Worm (Caenorhabditis elegans): ENCODE data around the gene D1054.10.

D1054.10 gene

ce11 chrV:10816831-10817230, 24.2 kb upstream of the D1054.10 start:
- no peak for TF ChIP-seq ama-1 (optimal IDR thresholded peaks at IDR 0.05)
- TF ChIP-seq unc-42 (tag; optimal IDR thresholded peaks at IDR 0.05): peak; percentile 88

ce11 chrV:10814333-10814732, 21.7 kb upstream of the D1054.10 start:
- no peak for TF ChIP-seq odd-2 (tag; optimal IDR thresholded peaks at IDR 0.05)
- no peak for TF ChIP-seq ttx-3 (tag; optimal IDR thresholded peaks at IDR 0.05)
- TF ChIP-seq lin-11 (tag; optimal IDR thresholded peaks at IDR 0.05): no peak
- no peak for TF ChIP-seq T23F11.4 (GFP tag; optimal IDR thresholded peaks at IDR 0.05)
- TF ChIP-seq ceh-2 (tag; optimal IDR thresholded peaks at IDR 0.05): no peak
- no peak for TF ChIP-seq ceh-14 (tag; optimal IDR thresholded peaks at IDR 0.05)
- no peak for TF ChIP-seq ceh-30 (tag; optimal IDR thresholded peaks at IDR 0.05)
- no peak for TF ChIP-seq K09A11.1 (tag; optimal IDR thresholded peaks at IDR 0.05; ENCODE audit: insufficient read depth)
- TF ChIP-seq sox-4 (tag; optimal IDR thresholded peaks at IDR 0.05): no peak
- no peak for TF ChIP-seq dmd-4 (tag; optimal IDR thresholded peaks at IDR 0.05; ENCODE audit: borderline replicate concordance)
- TF ChIP-seq tbx-7 (tag; optimal IDR thresholded peaks at IDR 0.05): no peak
- no peak for TF ChIP-seq ceh-9 (tag; optimal IDR thresholded peaks at IDR 0.05)
- TF ChIP-seq rnt-1 (tag; optimal IDR thresholded peaks at IDR 0.05): no peak
- no peak for TF ChIP-seq pqm-1 (tag; optimal IDR thresholded peaks at IDR 0.05)
- TF ChIP-seq nhr-232 (tag; optimal IDR thresholded peaks at IDR 0.05): no peak
- TF ChIP-seq ceh-45 (GFP tag; IDR thresholded peaks at IDR 0.05): no peak
- no peak for TF ChIP-seq ref-2 (tag; optimal IDR thresholded peaks at IDR 0.05)
- no peak for TF ChIP-seq eyg-1 (tag; optimal IDR thresholded peaks at IDR 0.05)

- TF ChIP-seq dve-1 (tag; optimal IDR thresholded peaks at IDR 0.05) (no peak), ceh-31 (tag; optimal IDR thresholded peaks at IDR 0.05) (peak; percentile 16)
Observed at ce11 chrV:10813425-10814156, 20.9 kb upstream of the D1054.10 start, which contains the start of the genes C29A12.1 and lig-1. Gene C29A12.1 (minus strand): TSS chrV:10813487. Gene lig-1 (plus strand): TSS chrV:10814106.

- TF ChIP-seq unc-3 (GFP tag; conservative IDR thresholded peaks at IDR 0.05) (no peak), unc-3 (tag; optimal IDR thresholded peaks at IDR 0.05) (no peak), dve-1 (tag; optimal IDR thresholded peaks at IDR 0.05) (no peak)
Observed at ce11 chrV:10811763-10812162, 19.1 kb upstream of the D1054.10 start, which contains the start of gene C29A12.22. Gene C29A12.22 (plus strand): TSS chrV:10812063.

ce11 chrV:10807862-10808327, 15.2 kb upstream of the D1054.10 start, which contains the start of gene plrg-1:
Gene plrg-1 (minus strand): TSS chrV:10807912.
- peak; percentile 86 for TF ChIP-seq ceh-18 (tag; optimal IDR thresholded peaks at IDR 0.05)
- TF ChIP-seq ceh-22 (tag; optimal IDR thresholded peaks at IDR 0.05): peak; percentile 71
- TF ChIP-seq C08G9.2 (tag; optimal IDR thresholded peaks at IDR 0.05): peak; percentile 79
- TF ChIP-seq pat-9 (tag; optimal IDR thresholded peaks at IDR 0.05): peak; percentile 83
- peak; percentile 49 for TF ChIP-seq pax-1 (tag; optimal IDR thresholded peaks at IDR 0.05)
- TF ChIP-seq hlh-6 (tag; optimal IDR thresholded peaks at IDR 0.05): peak; percentile 91
- TF ChIP-seq pqm-1 (tag; optimal IDR thresholded peaks at IDR 0.05): peak; percentile 46
- no peak for TF ChIP-seq nhr-11 (tag; optimal IDR thresholded peaks at IDR 0.05)
- TF ChIP-seq ceh-48 (tag; optimal IDR thresholded peaks at IDR 0.05): peak; percentile 58
- peak; percentile 86 for TF ChIP-seq unc-3 (GFP tag; conservative IDR thresholded peaks at IDR 0.05)
- peak; percentile 86 for TF ChIP-seq unc-3 (tag; optimal IDR thresholded peaks at IDR 0.05)
- TF ChIP-seq ceh-6 (GFP tag; optimal IDR thresholded peaks at IDR 0.05): peak; percentile 82
- peak; percentile 79 for TF ChIP-seq syd-9 (tag; optimal IDR thresholded peaks at IDR 0.05)
- peak; percentile 76 for TF ChIP-seq T23F11.4 (GFP tag; optimal IDR thresholded peaks at IDR 0.05)
- TF ChIP-seq rnt-1 (tag; optimal IDR thresholded peaks at IDR 0.05): peak; percentile 90
- TF ChIP-seq ceh-24 (tag; optimal IDR thresholded peaks at IDR 0.05): no peak
- peak; percentile 87 for TF ChIP-seq ztf-16 (tag; optimal IDR thresholded peaks at IDR 0.05)
- peak; percentile 76 for TF ChIP-seq che-1 (tag; optimal IDR thresholded peaks at IDR 0.05)
- TF ChIP-seq unc-86 (tag; optimal IDR thresholded peaks at IDR 0.05): peak; percentile 85
- peak; percentile 67 for TF ChIP-seq K02D7.2 (tag; optimal IDR thresholded peaks at IDR 0.05)
- peak; percentile 73 for TF ChIP-seq ahr-1 (tag; optimal IDR thresholded peaks at IDR 0.05)
- peak; percentile 89 for TF ChIP-seq ref-2 (tag; optimal IDR thresholded peaks at IDR 0.05)
- peak; percentile 22 for TF ChIP-seq fkh-10 (GFP tag; optimal IDR thresholded peaks at IDR 0.05)
- no peak for TF ChIP-seq ama-1 (optimal IDR thresholded peaks at IDR 0.05)
- TF ChIP-seq nhr-232 (tag; optimal IDR thresholded peaks at IDR 0.05): peak; percentile 75
- peak; percentile 92 for TF ChIP-seq elt-2 (tag; optimal IDR thresholded peaks at IDR 0.05)
- TF ChIP-seq fkh-6 (tag; optimal IDR thresholded peaks at IDR 0.05): peak; percentile 71
- TF ChIP-seq tbx-7 (tag; optimal IDR thresholded peaks at IDR 0.05): peak; percentile 53
